Worm (Caenorhabditis elegans) whole organism, young adult: Measurements from ENCODE around the gene F10E7.6.

Source experiments
- B0019.2 ChIP-seq: fragments of 200-800 bp; sonication (Bioruptor generic); conservative IDR thresholded peaks from 2 replicates; pipeline ENCODE4 v1.3.6; 2022; ENCODE audit warnings: missing genetic modification reagents, missing genetic modification characterization, missing compliant biosample characterization
- B0336.3 ChIP-seq: fragments of 200-800 bp; sonication (Bioruptor generic); IDR thresholded peaks from 2 replicates; pipeline ENCODE4 v1.3.6; 2022; ENCODE audit warnings: missing genetic modification characterization, missing compliant biosample characterization
- C06A6.2 ChIP-seq: fragments of 200-800 bp; sonication (Bioruptor generic); conservative IDR thresholded peaks from 2 replicates; pipeline ENCODE4 v1.3.6; 2022; ENCODE audit warnings: missing genetic modification characterization, missing compliant biosample characterization
- C17E4.6 ChIP-seq: fragments of 200-800 bp; sonication (Bioruptor generic); IDR thresholded peaks from 2 replicates; pipeline ENCODE4 v1.3.6; 2022; ENCODE audit warnings: missing genetic modification reagents, missing genetic modification characterization, missing compliant biosample characterization
- F49E8.2 ChIP-seq: sonication (generic microtip); optimal IDR thresholded peaks from 3 replicates; lab custom pipeline; 2017; ENCODE audit warnings: missing genetic modification characterization, mild to moderate bottlenecking, missing compliant biosample characterization, antibody characterized with exemption, moderate library complexity; ENCODE audit not compliant: insufficient read depth
- T07F8.4 ChIP-seq: sonication (generic microtip); optimal IDR thresholded peaks from 2 replicates; lab custom pipeline; 2016; ENCODE audit warnings: mild to moderate bottlenecking, missing genetic modification characterization, moderate library complexity, missing compliant biosample characterization
- Y67H2A.10 ChIP-seq: fragments of 200-800 bp; sonication (Bioruptor generic); conservative IDR thresholded peaks from 2 replicates; pipeline ENCODE4 v1.3.6; 2022; ENCODE audit warnings: missing genetic modification reagents, missing genetic modification characterization, missing compliant biosample characterization
- Y79H2A.3 ChIP-seq: fragments of 200-800 bp; sonication (Bioruptor generic); conservative IDR thresholded peaks from 2 replicates; pipeline ENCODE4 v1.3.6; 2022; ENCODE audit warnings: missing genetic modification reagents, missing genetic modification characterization, missing compliant biosample characterization
- Y95B8A.8 ChIP-seq: fragments of 200-800 bp; sonication (Bioruptor generic); IDR thresholded peaks from 2 replicates; pipeline ENCODE4 v1.3.6; 2022; ENCODE audit warnings: missing genetic modification reagents, missing genetic modification characterization, missing compliant biosample characterization
- ZK185.1 ChIP-seq: sonication (generic microtip); optimal IDR thresholded peaks from 2 replicates; lab custom pipeline; 2016; ENCODE audit warnings: mild to moderate bottlenecking, missing genetic modification characterization, missing compliant biosample characterization; ENCODE audit not compliant: poor library complexity, severe bottlenecking
- attf-3 ChIP-seq: fragments of 200-800 bp; sonication (Bioruptor generic); conservative IDR thresholded peaks from 2 replicates; pipeline ENCODE4 v1.3.6; 2022; ENCODE audit warnings: missing genetic modification reagents, missing genetic modification characterization, missing compliant biosample characterization
- cebp-1 ChIP-seq, 2 experiments: fragments of 200-800 bp in 1 of 2; sonication (Bioruptor generic) in 1 of 2; sonication (generic microtip) in 1 of 2; IDR thresholded peaks in 1 of 2; optimal IDR thresholded peaks in 1 of 2; 2 replicates each; pipeline versions ENCODE4 v1.3.6 to Lab custom; 2017 to 2022; ENCODE audit warnings: missing compliant biosample characterization in 2 of 2, missing genetic modification characterization in 2 of 2, mild to moderate bottlenecking in 1 of 2, missing genetic modification reagents in 1 of 2, moderate library complexity in 1 of 2
- ceh-27 ChIP-seq: fragments of 200-800 bp; sonication (Bioruptor generic); optimal IDR thresholded peaks from 2 replicates; lab custom pipeline; 2018; ENCODE audit warnings: mild to moderate bottlenecking, missing genetic modification characterization, moderate library complexity, missing compliant biosample characterization
- chd-7 ChIP-seq: sonication (generic microtip); optimal IDR thresholded peaks from 2 replicates; lab custom pipeline; 2016; ENCODE audit warnings: mild to moderate bottlenecking, missing genetic modification characterization, moderate library complexity, missing compliant biosample characterization
- dox-1 ChIP-seq: fragments of 200-800 bp; sonication (Bioruptor generic); IDR thresholded peaks from 2 replicates; pipeline ENCODE4 v1.3.6; 2022; ENCODE audit warnings: missing genetic modification reagents, missing genetic modification characterization, missing compliant biosample characterization
- efl-1 ChIP-seq: fragments of 150-350 bp; optimal IDR thresholded peaks from 2 replicates; lab custom pipeline; 2014; ENCODE audit warnings: missing biosample characterization, missing genetic modification reagents, missing genetic modification characterization
- ekl-4 ChIP-seq: fragments of 200-800 bp; sonication (Bioruptor generic); IDR thresholded peaks from 2 replicates; pipeline ENCODE4 v1.3.6; 2022; ENCODE audit warnings: missing genetic modification reagents, missing genetic modification characterization, missing compliant biosample characterization
- ets-4 ChIP-seq: fragments of 200-800 bp; sonication (Bioruptor generic); optimal IDR thresholded peaks from 2 replicates; lab custom pipeline; 2018; ENCODE audit warnings: mild to moderate bottlenecking, missing genetic modification characterization, missing compliant biosample characterization
- gei-17 ChIP-seq: fragments of 200-800 bp; sonication (Bioruptor generic); optimal IDR thresholded peaks from 2 replicates; lab custom pipeline; 2018; ENCODE audit warnings: mild to moderate bottlenecking, missing genetic modification characterization, missing compliant biosample characterization
- hmg-1.2 ChIP-seq: fragments of 200-800 bp; sonication (Bioruptor generic); IDR thresholded peaks from 2 replicates; pipeline ENCODE4 v1.3.6; 2022; ENCODE audit warnings: missing genetic modification reagents, missing genetic modification characterization, missing compliant biosample characterization
- hsf-1 ChIP-seq: fragments of 200-800 bp; sonication (Bioruptor generic); IDR thresholded peaks from 2 replicates; pipeline ENCODE4 v1.3.6; 2022; ENCODE audit warnings: missing genetic modification reagents, missing genetic modification characterization, missing compliant biosample characterization
- let-607 ChIP-seq, 2 experiments: fragments of 200-800 bp in 1 of 2; sonication (Bioruptor generic) in 1 of 2; sonication (generic microtip) in 1 of 2; optimal IDR thresholded peaks; 2 replicates each; lab custom pipeline; 2016 to 2018; ENCODE audit warnings: mild to moderate bottlenecking in 2 of 2, missing compliant biosample characterization in 2 of 2, missing genetic modification characterization in 2 of 2, moderate library complexity in 2 of 2, missing genotype in 1 of 2
- lin-35 ChIP-seq, 3 experiments: fragments of 150-350 bp in 2 of 3; sonication (generic microtip) in 1 of 3; optimal IDR thresholded peaks; 2 replicates each; lab custom pipeline; 2014 to 2018; ENCODE audit warnings: missing biosample characterization in 3 of 3, missing genetic modification characterization in 3 of 3, missing genetic modification reagents in 3 of 3
- lin-54 ChIP-seq: fragments of 200-800 bp; sonication (Bioruptor generic); optimal IDR thresholded peaks from 2 replicates; lab custom pipeline; 2018; ENCODE audit warnings: mild to moderate bottlenecking, missing genetic modification characterization, missing compliant biosample characterization
- lir-1 ChIP-seq: fragments of 200-800 bp; sonication (Bioruptor generic); conservative IDR thresholded peaks from 2 replicates; pipeline ENCODE4 v1.3.6; 2022; ENCODE audit warnings: missing genetic modification reagents, missing genetic modification characterization, missing compliant biosample characterization
- lsl-1 ChIP-seq: fragments of 200-800 bp; sonication (Bioruptor generic); optimal IDR thresholded peaks from 2 replicates; lab custom pipeline; 2018; ENCODE audit warnings: mild to moderate bottlenecking, missing genetic modification characterization, moderate library complexity, missing compliant biosample characterization
- lsy-27 ChIP-seq: sonication (generic microtip); optimal IDR thresholded peaks from 2 replicates; lab custom pipeline; 2017; ENCODE audit warnings: missing genetic modification characterization, mild to moderate bottlenecking, missing compliant biosample characterization, antibody characterized with exemption, missing genotype, borderline replicate concordance; ENCODE audit not compliant: insufficient read depth
- madf-6 ChIP-seq: fragments of 200-800 bp; sonication (Bioruptor generic); IDR thresholded peaks from 2 replicates; pipeline ENCODE4 v1.3.6; 2022; ENCODE audit warnings: missing genetic modification reagents, missing genetic modification characterization, missing compliant biosample characterization
- mcd-1 ChIP-seq: fragments of 200-800 bp; sonication (Bioruptor generic); IDR thresholded peaks from 2 replicates; pipeline ENCODE4 v1.3.6; 2022; ENCODE audit warnings: missing genetic modification reagents, missing genetic modification characterization, missing compliant biosample characterization
- nhr-120 ChIP-seq: fragments of 200-800 bp; sonication (Bioruptor generic); IDR thresholded peaks from 2 replicates; pipeline ENCODE4 v1.3.6; 2022; ENCODE audit warnings: missing genetic modification characterization, missing compliant biosample characterization
- nhr-80 ChIP-seq: sonication (generic microtip); optimal IDR thresholded peaks from 2 replicates; lab custom pipeline; 2016; ENCODE audit warnings: missing genetic modification characterization, missing compliant biosample characterization
- pbrm-1 ChIP-seq: fragments of 200-800 bp; sonication (Bioruptor generic); IDR thresholded peaks from 2 replicates; pipeline ENCODE4 v1.3.6; 2022; ENCODE audit warnings: missing genetic modification reagents, missing genetic modification characterization, missing compliant biosample characterization
- repo-1 ChIP-seq: sonication (generic microtip); optimal IDR thresholded peaks from 2 replicates; lab custom pipeline; 2017; ENCODE audit warnings: mild to moderate bottlenecking, missing genetic modification characterization, missing compliant biosample characterization
- snpc-3.4 ChIP-seq: sonication (generic microtip); optimal IDR thresholded peaks from 2 replicates; lab custom pipeline; 2017; ENCODE audit warnings: missing genetic modification characterization, mild to moderate bottlenecking, missing compliant biosample characterization, antibody characterized with exemption, moderate library complexity, missing genotype, missing genetic modification reagents
- snpc-4 ChIP-seq, 5 experiments: fragments of 150-350 bp in 1 of 5; sonication (generic microtip) in 4 of 5; optimal IDR thresholded peaks; 2 replicates each; lab custom pipeline; 2014 to 2018; ENCODE audit warnings: missing genetic modification characterization in 5 of 5, missing biosample characterization in 3 of 5, antibody characterized with exemption in 2 of 5, mild to moderate bottlenecking in 2 of 5, missing compliant biosample characterization in 2 of 5, missing genotype in 2 of 5, moderate library complexity in 2 of 5, missing genetic modification reagents in 1 of 5
- unc-130 ChIP-seq: sonication (generic microtip); optimal IDR thresholded peaks from 2 replicates; lab custom pipeline; 2016; ENCODE audit warnings: missing genetic modification reagents, missing genetic modification characterization, missing compliant biosample characterization
- zim-3 ChIP-seq: sonication (generic microtip); optimal IDR thresholded peaks from 2 replicates; lab custom pipeline; 2017; ENCODE audit warnings: mild to moderate bottlenecking, missing genetic modification characterization, moderate library complexity, missing compliant biosample characterization
- ztf-18 ChIP-seq: sonication (generic microtip); optimal IDR thresholded peaks from 2 replicates; lab custom pipeline; 2016; ENCODE audit warnings: missing genotype, mild to moderate bottlenecking, missing genetic modification characterization, missing compliant biosample characterization
- ztf-26 ChIP-seq: sonication (generic microtip); optimal IDR thresholded peaks from 2 replicates; lab custom pipeline; 2017; ENCODE audit warnings: missing genetic modification characterization, missing compliant biosample characterization

The F10E7.6 gene

ce11 chrII:7072590-7073536, 40.0 kb upstream of the F10E7.6 start (continued):
- TF ChIP-seq unc-130 (GFP tag; lab: Kevin White, UChicago) (no peak), F49E8.2 (no peak), cebp-1 (GFP tag; IDR thresholded peaks at IDR 0.05; lab: Robert Waterston, UW) (no peak), cebp-1 (tag; optimal IDR thresholded peaks at IDR 0.05; lab: Kevin White, UChicago) (peak; percentile 11), B0336.3 (GFP tag; lab: Robert Waterston, UW) (no peak), ceh-27 (GFP tag; lab: Kevin White, UChicago) (peak; percentile 67), Y79H2A.3 (GFP tag; lab: Robert Waterston, UW) (no peak), mcd-1 (GFP tag; lab: Robert Waterston, UW) (peak; percentile 69), gei-17 (GFP tag; lab: Kevin White, UChicago) (no peak), Y67H2A.10 (no peak), lin-54 (GFP tag; lab: Kevin White, UChicago) (peak; percentile 18), lsl-1 (GFP tag; lab: Kevin White, UChicago) (peak; percentile 26), snpc-4 (GFP tag; optimal IDR thresholded peaks at IDR 0.05; lab: Kevin White, UChicago) (no peak), snpc-4 (tag; optimal IDR thresholded peaks at IDR 0.05; lab: Kevin White, UChicago) (peak in 1 of 4 experiments; percentile 5), hsf-1 (GFP tag; lab: Robert Waterston, UW) (no peak), hmg-1.2 (GFP tag; lab: Robert Waterston, UW) (no peak), attf-3 (GFP tag; lab: Robert Waterston, UW) (peak; percentile 46; the same call in 1 of the 2 replicates), Y95B8A.8 (GFP tag; lab: Robert Waterston, UW) (no peak), lsy-27 (tag; lab: Kevin White, UChicago) (no peak), lir-1 (GFP tag; lab: Robert Waterston, UW) (no peak), efl-1 (GFP tag; lab: Kevin White, UChicago) (no peak), ets-4 (GFP tag; lab: Kevin White, UChicago) (no peak), nhr-80 (tag; lab: Kevin White, UChicago) (peak; percentile 75), ZK185.1 (tag; lab: Kevin White, UChicago) (peak; percentile 24), nhr-120 (GFP tag; lab: Robert Waterston, UW) (no peak), pbrm-1 (GFP tag; lab: Robert Waterston, UW) (no peak), let-607 (tag; optimal IDR thresholded peaks at IDR 0.05; lab: Kevin White, UChicago) (peak in 1 of 2 experiments; percentile 40), T07F8.4 (tag; lab: Kevin White, UChicago) (no peak)

DNA sequence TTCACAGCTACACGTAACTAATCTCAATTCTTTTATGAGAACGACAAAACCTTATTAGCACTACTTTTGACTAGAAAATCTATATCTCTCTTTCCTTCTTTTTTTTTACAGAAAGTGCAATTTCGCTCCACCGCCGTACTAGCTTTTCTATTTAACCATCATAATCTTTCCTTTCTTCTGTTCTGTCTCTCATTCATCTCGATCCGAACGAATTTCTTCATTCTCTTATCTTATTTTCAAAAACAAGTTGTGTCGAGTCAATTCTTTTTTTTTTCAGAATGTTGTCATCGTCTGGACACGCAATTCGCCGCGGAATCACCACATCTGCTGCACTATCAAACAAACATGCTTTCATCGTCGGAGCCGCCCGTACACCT, 39.4 kb upstream of the F10E7.6 start, which contains the start of gene kat-1:
Gene kat-1 (plus strand): TSS at position 278 of the 377 bp plus-strand sequence.
- TF ChIP-seq snpc-3.4 (no peak), dox-1 (GFP tag; lab: Robert Waterston, UW) (0 out of 2 replicates have a peak, but pooled peaks have one; percentile 4), ztf-26 (tag; lab: Kevin White, UChicago) (no peak)

DNA sequence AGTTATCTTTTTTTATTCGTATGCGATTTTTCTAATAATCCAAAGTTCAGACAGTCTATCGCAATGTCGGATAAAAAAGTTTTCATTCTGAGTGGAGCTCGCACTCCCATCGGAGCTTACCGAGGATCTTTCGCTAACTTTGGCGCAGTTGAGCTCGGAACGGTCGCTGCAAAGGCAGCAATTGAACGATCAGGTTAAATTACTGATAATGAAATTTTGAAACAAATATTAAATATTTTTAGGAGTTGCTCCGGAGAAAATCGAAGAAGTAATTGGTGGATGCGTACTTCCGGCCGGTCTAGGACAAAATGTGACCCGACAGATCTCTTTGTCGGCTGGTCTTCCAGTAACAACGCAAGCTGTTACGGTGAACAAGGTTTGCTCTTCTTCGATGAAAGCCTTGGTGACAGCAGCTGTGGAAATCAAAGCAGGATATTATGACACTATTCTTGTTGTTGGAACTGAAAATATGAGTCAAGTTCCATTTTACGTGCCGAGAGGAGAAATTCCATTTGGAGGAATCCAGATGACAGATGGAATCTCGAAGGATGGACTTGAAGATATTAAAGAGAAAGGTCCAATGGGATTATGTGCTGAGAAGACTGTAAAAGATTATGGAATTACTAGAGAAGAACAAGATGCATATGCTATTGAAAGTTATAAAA, 37.2 kb upstream of the F10E7.6 start, which contains the start of gene T02G5.7:
Gene T02G5.7 (plus strand): TSS at position 51 of the 665 bp plus-strand sequence.
- TF ChIP-seq C06A6.2 (GFP tag; lab: Robert Waterston, UW) = 0 out of 2 replicates have a peak, but pooled peaks have one; percentile 44
- TF ChIP-seq madf-6 (GFP tag; lab: Robert Waterston, UW) = peak; percentile 29; the same call in 1 of the 2 replicates
- TF ChIP-seq ekl-4 (GFP tag; lab: Robert Waterston, UW) = 0 out of 2 replicates have a peak, but pooled peaks have one; percentile 17
- TF ChIP-seq efl-1 (GFP tag; lab: Kevin White, UChicago) = no peak
- TF ChIP-seq lin-35 (GFP tag; optimal IDR thresholded peaks at IDR 0.05; lab: Kevin White, UChicago) = peak in 1 of 3 experiments; percentile 3
- TF ChIP-seq zim-3 (tag; lab: Kevin White, UChicago) = peak; percentile 74
- TF ChIP-seq mcd-1 (GFP tag; lab: Robert Waterston, UW) = peak; percentile 36
- 0 out of 2 replicates have a peak, but pooled peaks have one; percentile 15 for TF ChIP-seq pbrm-1 (GFP tag; lab: Robert Waterston, UW)
- TF ChIP-seq repo-1 (tag; lab: Kevin White, UChicago) = peak; percentile 8
- TF ChIP-seq ztf-18 (tag; lab: Kevin White, UChicago) = peak; percentile 15
- TF ChIP-seq cebp-1 (GFP tag; IDR thresholded peaks at IDR 0.05; lab: Robert Waterston, UW) = no peak
- TF ChIP-seq cebp-1 (tag; optimal IDR thresholded peaks at IDR 0.05; lab: Kevin White, UChicago) = peak; percentile 36
- TF ChIP-seq chd-7 (tag; lab: Kevin White, UChicago) = peak; percentile 21
- TF ChIP-seq B0019.2 (GFP tag; lab: Robert Waterston, UW) = no peak
- TF ChIP-seq C17E4.6 (GFP tag; lab: Robert Waterston, UW) = no peak
